Fruit fly (Drosophila melanogaster): Measurements from ENCODE around the gene Gr36b.

The Gr36b gene

dm6 chr2L:17227102-17227501, 48.5 kb downstream of the Gr36b start:
- TF ChIP-seq pan (optimal IDR thresholded peaks at IDR 0.05) (no peak), tai (GFP tag; optimal IDR thresholded peaks at IDR 0.05) (no peak), N (GFP tag; optimal IDR thresholded peaks at IDR 0.05) (no peak), woc (GFP tag; optimal IDR thresholded peaks at IDR 0.05) (no peak), Hr78 (GFP tag; optimal IDR thresholded peaks at IDR 0.05) (no peak)

DNA sequence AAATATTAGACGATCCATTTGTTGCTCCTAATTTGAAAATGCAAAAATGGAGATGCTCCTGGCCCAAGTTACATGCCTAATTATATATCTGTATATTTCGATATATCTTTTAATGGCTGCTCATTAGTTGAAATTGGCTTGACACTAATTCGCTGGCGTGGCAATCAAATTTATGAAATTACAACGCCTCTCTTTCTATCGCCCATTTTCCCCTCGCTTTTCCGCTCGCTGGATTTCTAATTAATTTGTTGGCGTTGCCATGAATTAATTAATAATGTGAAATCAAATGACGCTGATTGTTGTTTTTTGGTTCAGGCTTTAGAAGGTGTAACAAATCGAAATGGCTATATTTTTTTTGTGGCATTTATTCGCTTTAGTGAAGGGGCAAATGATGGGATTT, 49.5 kb downstream of the Gr36b start:
- TF ChIP-seq Vsx2 (GFP tag; optimal IDR thresholded peaks at IDR 0.05; ENCODE audit: partially characterized antibody) (no peak), Myc (optimal IDR thresholded peaks at IDR 0.05) (no peak), rgr (GFP tag; optimal IDR thresholded peaks at IDR 0.05) (no peak), tai (GFP tag; optimal IDR thresholded peaks at IDR 0.05) (no peak), HLH106 (tag; optimal IDR thresholded peaks at IDR 0.05) (no peak), foxo (GFP tag; optimal IDR thresholded peaks at IDR 0.05) (no peak), N (GFP tag; optimal IDR thresholded peaks at IDR 0.05) (no peak), ey (GFP tag; optimal IDR thresholded peaks at IDR 0.05) (no peak), Dif (GFP tag; optimal IDR thresholded peaks at IDR 0.05; ENCODE audit: partially characterized antibody) (no peak), brk (GFP tag; optimal IDR thresholded peaks at IDR 0.05) (no peak), Jra (GFP tag; optimal IDR thresholded peaks at IDR 0.05) (no peak), fru (GFP tag; optimal IDR thresholded peaks at IDR 0.05) (no peak), sage (GFP tag; optimal IDR thresholded peaks at IDR 0.05) (no peak), Dfd (GFP tag; optimal IDR thresholded peaks at IDR 0.05) (no peak)

dm6 chr2L:17229394-17229793, 50.8 kb downstream of the Gr36b start:
- TF ChIP-seq dl (GFP tag; optimal IDR thresholded peaks at IDR 0.05; ENCODE audit: insufficient read depth in 1 of 2, partially characterized antibody in 2 of 2) (no peak), Rel (GFP tag; optimal IDR thresholded peaks at IDR 0.05) (no peak), Rel (tag; optimal IDR thresholded peaks at IDR 0.05) (no peak), Hr78 (GFP tag; optimal IDR thresholded peaks at IDR 0.05) (no peak)

Data from whole organism, wandering third instar larva.